Worm (Caenorhabditis elegans): Measurements from ENCODE around the gene spe-49.

Gene spe-49

DNA sequence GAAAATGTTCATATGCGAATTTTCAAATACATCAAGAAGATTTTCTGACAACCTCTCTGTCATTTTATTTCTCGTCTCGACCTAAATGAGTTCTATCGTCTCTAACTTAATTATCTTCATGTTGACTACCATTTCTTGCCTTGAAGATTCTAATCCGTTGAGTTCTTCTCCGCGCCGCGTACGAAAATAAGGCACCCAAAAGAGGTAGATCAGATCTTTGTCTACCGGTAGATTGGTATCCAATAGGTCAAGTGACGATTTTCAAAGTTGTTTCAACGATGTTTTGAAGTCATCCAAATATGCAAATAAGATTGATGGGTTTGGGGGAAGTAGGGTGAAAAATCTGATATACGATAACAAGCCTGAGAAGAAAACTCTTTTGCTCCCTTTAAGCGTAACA is 27.2 kb upstream of the spe-49 start:
- TF ChIP-seq pha-4 (tag; optimal IDR thresholded peaks at IDR 0.05) (no peak), elt-1 (tag; optimal IDR thresholded peaks at IDR 0.05; ENCODE audit: borderline replicate concordance, insufficient read depth) (peak; percentile 74), zip-8 (tag; optimal IDR thresholded peaks at IDR 0.05) (no peak), flh-1 (GFP tag; optimal IDR thresholded peaks at IDR 0.05) (no peak)

DNA sequence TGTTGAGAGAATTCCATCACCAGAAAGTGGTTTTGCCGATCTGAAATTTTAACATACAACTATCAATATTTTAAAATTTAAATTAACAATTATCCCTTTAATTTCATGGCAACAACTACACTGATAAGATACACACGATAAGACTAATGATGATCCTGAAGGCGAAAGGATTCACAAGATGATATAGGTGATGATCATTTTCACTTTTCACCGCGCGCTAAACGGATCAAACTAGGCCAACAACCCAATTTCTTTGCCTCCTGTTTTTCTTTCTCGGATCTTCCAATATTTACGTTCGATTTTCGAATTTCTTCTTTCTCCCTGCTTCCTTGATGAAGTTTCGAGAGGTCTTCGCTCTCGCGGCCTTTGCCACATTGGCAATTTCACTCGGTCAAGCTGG is 22.0 kb upstream of the spe-49 start, which contains the start of gene K08B12.1:
K08B12.1 (plus strand) TSS at position 229 of the 400 bp plus-strand sequence.
- no peak for TF ChIP-seq sem-2 (GFP tag; optimal IDR thresholded peaks at IDR 0.05)
- peak; percentile 46 for TF ChIP-seq elt-3 (tag; optimal IDR thresholded peaks at IDR 0.05)
- TF ChIP-seq blmp-1 (tag; optimal IDR thresholded peaks at IDR 0.05), result peak; percentile 85
- TF ChIP-seq lin-32 (GFP tag; optimal IDR thresholded peaks at IDR 0.05), result no peak

DNA sequence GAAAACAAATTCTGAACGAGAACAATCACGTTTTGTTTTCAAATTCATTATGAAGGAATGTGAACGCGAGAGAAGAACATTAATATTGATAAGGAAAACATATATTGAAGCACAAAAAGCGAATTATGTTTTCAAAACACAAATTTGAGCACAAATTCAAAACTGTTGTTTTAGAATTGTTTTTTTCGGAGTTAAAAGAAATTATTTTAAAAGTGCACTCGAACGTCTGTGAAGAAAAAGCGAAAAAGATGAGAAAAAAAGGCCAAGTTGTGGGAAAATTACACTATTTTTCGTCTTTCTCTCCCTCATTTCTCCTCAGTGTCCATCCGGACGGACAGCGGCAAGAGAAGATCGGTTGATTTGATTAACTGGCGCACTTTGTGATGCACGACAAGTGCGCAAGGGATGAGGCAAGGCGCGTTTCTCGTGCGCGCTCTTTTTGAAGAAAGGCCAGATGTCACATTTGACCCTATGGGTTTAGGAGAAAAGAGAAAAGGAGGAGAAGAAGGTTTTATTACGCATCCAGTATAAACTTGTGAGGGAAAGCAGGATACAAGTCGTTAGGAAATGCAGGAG is 13.8 kb upstream of the spe-49 start, which contains the start of gene mrck-1:
mrck-1 (minus strand) TSS at position 51 of the 576 bp plus-strand sequence.
- peak; percentile 41 for TF ChIP-seq sem-2 (GFP tag; optimal IDR thresholded peaks at IDR 0.05)
- TF ChIP-seq hlh-1 (tag; optimal IDR thresholded peaks at IDR 0.05), result peak; percentile 94
- peak; percentile 94 for TF ChIP-seq lin-13 (tag; optimal IDR thresholded peaks at IDR 0.05)
- peak; percentile 59 for TF ChIP-seq ham-2 (GFP tag; optimal IDR thresholded peaks at IDR 0.05)
- peak; percentile 94 for TF ChIP-seq cnd-1 (tag; optimal IDR thresholded peaks at IDR 0.05)
- TF ChIP-seq nhr-2 (tag; optimal IDR thresholded peaks at IDR 0.05), result peak; percentile 51
- TF ChIP-seq lin-32 (GFP tag; optimal IDR thresholded peaks at IDR 0.05), result peak; percentile 84
- peak; percentile 65 for TF ChIP-seq nhr-12 (tag; optimal IDR thresholded peaks at IDR 0.05)
- TF ChIP-seq drap-1 (GFP tag; optimal IDR thresholded peaks at IDR 0.05), result peak; percentile 88
- TF ChIP-seq elt-3 (tag; optimal IDR thresholded peaks at IDR 0.05), result no peak
- TF ChIP-seq lsy-2 (tag; optimal IDR thresholded peaks at IDR 0.05), result peak; percentile 82
- peak; percentile 45 for TF ChIP-seq flh-1 (GFP tag; optimal IDR thresholded peaks at IDR 0.05)
- no peak for TF ChIP-seq nhr-28 (tag; optimal IDR thresholded peaks at IDR 0.05)
- TF ChIP-seq ces-1 (GFP tag; optimal IDR thresholded peaks at IDR 0.05), result peak; percentile 100
- no peak for TF ChIP-seq mab-5 (tag; optimal IDR thresholded peaks at IDR 0.05)
- peak; percentile 71 for TF ChIP-seq blmp-1 (tag; optimal IDR thresholded peaks at IDR 0.05)
- peak; percentile 90 for TF ChIP-seq M03D4.4 (tag; optimal IDR thresholded peaks at IDR 0.05)
- TF ChIP-seq unc-62 (GFP tag; optimal IDR thresholded peaks at IDR 0.05), result peak; percentile 96
- peak; percentile 82 for TF ChIP-seq ztf-11 (tag; optimal IDR thresholded peaks at IDR 0.05)
- TF ChIP-seq ceh-39 (tag; optimal IDR thresholded peaks at IDR 0.05), result peak; percentile 45
- peak; percentile 55 for TF ChIP-seq elt-1 (tag; optimal IDR thresholded peaks at IDR 0.05; ENCODE audit: borderline replicate concordance, insufficient read depth)
- TF ChIP-seq mep-1 (tag; optimal IDR thresholded peaks at IDR 0.05), result peak; percentile 97
- TF ChIP-seq unc-39 (tag; optimal IDR thresholded peaks at IDR 0.05), result peak; percentile 73
- TF ChIP-seq sptf-1 (tag; optimal IDR thresholded peaks at IDR 0.05), result peak; percentile 94
- TF ChIP-seq ceh-83 (GFP tag; optimal IDR thresholded peaks at IDR 0.05), result peak; percentile 75
- peak; percentile 78 for TF ChIP-seq pha-4 (tag; optimal IDR thresholded peaks at IDR 0.05)
- TF ChIP-seq bed-3 (GFP tag; optimal IDR thresholded peaks at IDR 0.05), result peak; percentile 60
- peak; percentile 21 for TF ChIP-seq nhr-76 (tag; optimal IDR thresholded peaks at IDR 0.05)
- peak; percentile 78 for TF ChIP-seq ceh-43 (GFP tag; optimal IDR thresholded peaks at IDR 0.05)
- TF ChIP-seq tbx-8 (GFP tag; optimal IDR thresholded peaks at IDR 0.05), result peak; percentile 32
- TF ChIP-seq unc-120 (tag; optimal IDR thresholded peaks at IDR 0.05; ENCODE audit: poor library complexity, severe bottlenecking), result peak; percentile 96
- TF ChIP-seq zip-8 (tag; optimal IDR thresholded peaks at IDR 0.05), result no peak
- TF ChIP-seq nhr-237 (tag; optimal IDR thresholded peaks at IDR 0.05), result peak; percentile 80
- no peak for TF ChIP-seq snpc-4 (tag; optimal IDR thresholded peaks at IDR 0.05)
- peak; percentile 95 for TF ChIP-seq mls-2 (tag; optimal IDR thresholded peaks at IDR 0.05)

DNA sequence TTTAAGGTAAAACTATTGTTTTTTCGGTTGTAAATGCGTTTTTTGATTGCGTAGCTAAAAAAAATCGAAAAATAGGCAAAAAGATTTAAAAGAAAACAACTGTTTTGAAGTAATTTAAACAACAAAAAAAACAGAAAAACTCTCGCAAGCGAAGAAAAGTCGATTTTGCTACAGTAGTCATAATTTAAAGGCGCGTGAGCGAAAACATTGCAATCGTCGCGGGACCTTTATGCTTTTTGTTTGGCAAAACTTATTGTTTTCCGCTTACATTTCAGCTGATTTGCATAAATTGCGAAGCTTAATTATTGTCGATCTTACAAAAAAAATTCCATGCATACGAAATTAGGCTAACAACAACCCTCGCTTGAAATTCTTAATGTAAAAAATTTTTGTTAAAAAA is 13.2 kb upstream of the spe-49 start:
- no peak for TF ChIP-seq M03D4.4 (tag; optimal IDR thresholded peaks at IDR 0.05)
- TF ChIP-seq nhr-76 (tag; optimal IDR thresholded peaks at IDR 0.05), result no peak
- TF ChIP-seq sem-2 (GFP tag; optimal IDR thresholded peaks at IDR 0.05), result no peak
- TF ChIP-seq cnd-1 (tag; optimal IDR thresholded peaks at IDR 0.05), result no peak
- TF ChIP-seq snpc-4 (tag; optimal IDR thresholded peaks at IDR 0.05), result no peak
- no peak for TF ChIP-seq nhr-28 (tag; optimal IDR thresholded peaks at IDR 0.05)
- TF ChIP-seq sptf-1 (tag; optimal IDR thresholded peaks at IDR 0.05), result no peak
- no peak for TF ChIP-seq bed-3 (GFP tag; optimal IDR thresholded peaks at IDR 0.05)
- TF ChIP-seq ces-1 (GFP tag; optimal IDR thresholded peaks at IDR 0.05), result no peak
- no peak for TF ChIP-seq blmp-1 (tag; optimal IDR thresholded peaks at IDR 0.05)
- no peak for TF ChIP-seq tbx-8 (GFP tag; optimal IDR thresholded peaks at IDR 0.05)
- no peak for TF ChIP-seq zip-8 (tag; optimal IDR thresholded peaks at IDR 0.05)
- TF ChIP-seq ham-2 (GFP tag; optimal IDR thresholded peaks at IDR 0.05), result no peak
- TF ChIP-seq nhr-12 (tag; optimal IDR thresholded peaks at IDR 0.05), result no peak
- TF ChIP-seq ceh-83 (GFP tag; optimal IDR thresholded peaks at IDR 0.05), result no peak
- no peak for TF ChIP-seq lsy-2 (tag; optimal IDR thresholded peaks at IDR 0.05)

All from whole organism, mixed stage, embryonic.